Fruit fly (Drosophila melanogaster) whole organism, embryonic: ENCODE results near the gene Tsen34.

ENCODE experiments used
- Ada2b ChIP-seq: fragments of 200-800 bp; sonication (Bioruptor generic); IDR thresholded peaks from 2 replicates; pipeline ENCODE4 v1.3.6; 2022; ENCODE audit warnings: missing biosample characterization, missing genetic modification characterization
- Awh ChIP-seq: fragments of 200-800 bp; sonication (Bioruptor generic); IDR thresholded peaks from 2 replicates; pipeline ENCODE4, ENCODE4 v1.3.6; 2022; ENCODE audit warnings: missing biosample characterization, missing genetic modification characterization
- CG10267 ChIP-seq: fragments of 200-800 bp; sonication (Bioruptor generic); optimal IDR thresholded peaks from 2 replicates; lab custom pipeline; 2018; ENCODE audit warnings: missing biosample characterization, mild to moderate bottlenecking, missing genetic modification characterization, moderate library complexity
- CG10321 ChIP-seq: fragments of 200-800 bp; sonication (Bioruptor generic); IDR thresholded peaks from 2 replicates; pipeline ENCODE4 v1.3.6; 2022; ENCODE audit warnings: missing biosample characterization, missing genetic modification characterization
- CG10979 ChIP-seq: fragments of 200-800 bp; sonication (Bioruptor generic); optimal IDR thresholded peaks from 2 replicates; lab custom pipeline; 2018; ENCODE audit warnings: missing biosample characterization, mild to moderate bottlenecking, missing genetic modification characterization, moderate library complexity
- CG12659 ChIP-seq: fragments of 200-800 bp; sonication (Bioruptor generic); optimal IDR thresholded peaks from 3 replicates; lab custom pipeline; 2017; ENCODE audit warnings: mild to moderate bottlenecking, missing biosample characterization, missing genetic modification reagents, missing genetic modification characterization
- CG14014 ChIP-seq: fragments of 200-800 bp; sonication (Bioruptor generic); IDR thresholded peaks from 2 replicates; pipeline ENCODE4 v1.3.6; 2022; ENCODE audit warnings: missing biosample characterization, missing genetic modification characterization
- CG14710 ChIP-seq: fragments of 200-800 bp; sonication (Bioruptor generic); optimal IDR thresholded peaks from 3 replicates; lab custom pipeline; 2019; ENCODE audit warnings: missing biosample characterization, mild to moderate bottlenecking, missing genetic modification characterization, moderate library complexity
- CG14860 ChIP-seq: fragments of 200-800 bp; sonication (Bioruptor generic); IDR thresholded peaks from 3 replicates; pipeline ENCODE4 v1.3.6; 2022; ENCODE audit warnings: missing biosample characterization, missing genetic modification characterization; ENCODE audit not compliant: partially characterized antibody
- CG17359 ChIP-seq: fragments of 200-800 bp; sonication (Bioruptor generic); optimal IDR thresholded peaks from 3 replicates; lab custom pipeline; 2018; ENCODE audit warnings: missing biosample characterization, mild to moderate bottlenecking, missing genetic modification characterization, moderate library complexity
- CG18011 ChIP-seq: fragments of 200-800 bp; sonication (Bioruptor generic); optimal IDR thresholded peaks from 2 replicates; lab custom pipeline; 2017; ENCODE audit warnings: missing biosample characterization, missing genetic modification characterization, mild to moderate bottlenecking, moderate library complexity, missing genotype
- CG18599 ChIP-seq: fragments of 200-800 bp; sonication (Bioruptor generic); optimal IDR thresholded peaks from 3 replicates; lab custom pipeline; 2017; ENCODE audit warnings: missing biosample characterization, missing genetic modification characterization, mild to moderate bottlenecking, moderate library complexity, missing genetic modification reagents
- CG31441 ChIP-seq: fragments of 200-800 bp; sonication (Bioruptor generic); IDR thresholded peaks from 2 replicates; pipeline ENCODE4 v1.3.6; 2022; ENCODE audit warnings: missing biosample characterization, missing genetic modification characterization
- CG32532 ChIP-seq: fragments of 200-800 bp; sonication (Bioruptor generic); IDR thresholded peaks from 2 replicates; pipeline ENCODE4 v1.3.6; 2022; ENCODE audit warnings: missing biosample characterization, missing genetic modification characterization
- CG4617 ChIP-seq: fragments of 200-800 bp; sonication (Bioruptor generic); optimal IDR thresholded peaks from 3 replicates; lab custom pipeline; 2016; ENCODE audit warnings: missing biosample characterization, missing genetic modification characterization, borderline replicate concordance
- CG4707 ChIP-seq: fragments of 200-800 bp; sonication (Bioruptor generic); optimal IDR thresholded peaks from 2 replicates; lab custom pipeline; 2018; ENCODE audit warnings: missing biosample characterization, mild to moderate bottlenecking, missing genetic modification characterization, moderate library complexity
- CG5953 ChIP-seq: fragments of 200-800 bp; sonication (Bioruptor generic); IDR thresholded peaks from 2 replicates; pipeline ENCODE4 v1.3.6; 2022; ENCODE audit warnings: missing biosample characterization, missing genetic modification characterization
- CG6272 ChIP-seq: fragments of 200-800 bp; sonication (Bioruptor generic); IDR thresholded peaks from 2 replicates; pipeline ENCODE4 v1.3.6; 2022; ENCODE audit warnings: missing biosample characterization, missing genetic modification characterization
- CG6654 ChIP-seq: fragments of 200-800 bp; sonication (Bioruptor generic); optimal IDR thresholded peaks from 2 replicates; lab custom pipeline; 2017; ENCODE audit warnings: missing biosample characterization, mild to moderate bottlenecking, missing genetic modification characterization
- CG7357 ChIP-seq: fragments of 200-800 bp; sonication (Bioruptor generic); IDR thresholded peaks from 3 replicates; pipeline ENCODE4 v1.3.6; 2022; ENCODE audit warnings: missing biosample characterization, missing genetic modification characterization
- CG8388 ChIP-seq: fragments of 200-800 bp; sonication (Bioruptor generic); optimal IDR thresholded peaks from 2 replicates; lab custom pipeline; 2019; ENCODE audit warnings: missing biosample characterization, mild to moderate bottlenecking, missing genetic modification characterization, moderate library complexity
- Camta ChIP-seq: fragments of 200-800 bp; sonication (Bioruptor generic); optimal IDR thresholded peaks from 2 replicates; lab custom pipeline; 2016; ENCODE audit warnings: missing biosample characterization, missing genetic modification characterization
- Chrac-16 ChIP-seq: fragments of 200-800 bp; sonication (Bioruptor generic); optimal IDR thresholded peaks from 3 replicates; lab custom pipeline; 2016; ENCODE audit warnings: missing biosample characterization, missing genetic modification characterization
- D ChIP-seq, 2 experiments: fragments of 200-800 bp in 1 of 2; fragments of >200 bp in 1 of 2; sonication (Bioruptor generic) in 1 of 2; optimal IDR thresholded peaks; 2 replicates in 1 of 2; 3 replicates in 1 of 2; lab custom pipeline; 2017; ENCODE audit warnings: mild to moderate bottlenecking in 1 of 2, missing biosample characterization in 1 of 2, missing genetic modification characterization in 1 of 2, missing genetic modification reagents in 1 of 2
- Doc2 ChIP-seq: fragments of 200-800 bp; sonication (Bioruptor generic); IDR thresholded peaks from 2 replicates; pipeline ENCODE4 v1.3.6; 2022; ENCODE audit warnings: missing biosample characterization, missing genetic modification characterization
- Gsc ChIP-seq: fragments of 200-800 bp; sonication (Bioruptor generic); IDR thresholded peaks from 2 replicates; pipeline ENCODE4 v1.3.6; 2022; ENCODE audit warnings: missing biosample characterization, missing genetic modification characterization
- Max ChIP-seq: fragments of 200-800 bp; sonication (Bioruptor generic); optimal IDR thresholded peaks from 2 replicates; lab custom pipeline; 2016; ENCODE audit warnings: missing biosample characterization, mild to moderate bottlenecking, missing genetic modification characterization
- amos ChIP-seq: fragments of 200-800 bp; sonication (Bioruptor generic); IDR thresholded peaks from 2 replicates; pipeline ENCODE4 v1.3.6; 2022; ENCODE audit warnings: missing biosample characterization, missing genetic modification characterization; ENCODE audit not compliant: partially characterized antibody
- bsh ChIP-seq, 2 experiments: fragments of 200-800 bp; sonication (Bioruptor generic); optimal IDR thresholded peaks; 2 replicates each; lab custom pipeline; 2017 to 2018; ENCODE audit warnings: mild to moderate bottlenecking in 2 of 2, missing biosample characterization in 2 of 2, missing genetic modification characterization in 2 of 2, moderate library complexity in 1 of 2
- caup ChIP-seq: fragments of 200-800 bp; sonication (Bioruptor generic); optimal IDR thresholded peaks from 3 replicates; lab custom pipeline; 2017; ENCODE audit warnings: missing biosample characterization, mild to moderate bottlenecking, missing genetic modification characterization, moderate library complexity; ENCODE audit not compliant: severe bottlenecking
- ewg ChIP-seq: fragments of 200-800 bp; sonication (Bioruptor generic); optimal IDR thresholded peaks from 3 replicates; lab custom pipeline; 2017; ENCODE audit warnings: mild to moderate bottlenecking, missing biosample characterization, missing genetic modification reagents, missing genetic modification characterization
- eyg ChIP-seq: fragments of 200-800 bp; sonication (Bioruptor generic); optimal IDR thresholded peaks from 3 replicates; lab custom pipeline; 2016; ENCODE audit warnings: missing biosample characterization, missing genetic modification characterization
- fu2 ChIP-seq: fragments of 200-800 bp; sonication (Bioruptor generic); optimal IDR thresholded peaks from 2 replicates; lab custom pipeline; 2016; ENCODE audit warnings: missing biosample characterization, missing genetic modification characterization
- insv ChIP-seq, 2 experiments: fragments of 200-800 bp; sonication (Bioruptor generic); optimal IDR thresholded peaks; 3 replicates each; lab custom pipeline; 2016 to 2018; ENCODE audit warnings: missing biosample characterization in 2 of 2, missing genetic modification characterization in 2 of 2
- lmd ChIP-seq: fragments of 200-800 bp; sonication (Bioruptor generic); IDR thresholded peaks from 2 replicates; pipeline ENCODE4 v1.3.6; 2022; ENCODE audit warnings: missing biosample characterization, missing genetic modification characterization
- nau ChIP-seq: fragments of 200-800 bp; sonication (Bioruptor generic); optimal IDR thresholded peaks from 3 replicates; lab custom pipeline; 2017; ENCODE audit warnings: missing biosample characterization, mild to moderate bottlenecking, missing genetic modification characterization, missing genetic modification reagents
- onecut ChIP-seq: fragments of 200-800 bp; sonication (Bioruptor generic); IDR thresholded peaks from 2 replicates; pipeline ENCODE4 v1.3.6; 2022; ENCODE audit warnings: missing biosample characterization, missing genetic modification characterization
- pan ChIP-seq, 4 experiments: fragments of >200 bp in 3 of 4; fragments of 200-800 bp in 1 of 4; sonication (Bioruptor generic) in 1 of 4; optimal IDR thresholded peaks in 3 of 4; IDR thresholded peaks in 1 of 4; 2 replicates each; pipeline versions ENCODE4 v1.3.6 to Lab custom; 2017 to 2022; ENCODE audit warnings: missing biosample characterization in 2 of 4, missing genetic modification characterization in 2 of 4, mixed read lengths in 1 of 4
- pum ChIP-seq: fragments of 200-800 bp; sonication (Bioruptor generic); optimal IDR thresholded peaks from 2 replicates; lab custom pipeline; 2016; ENCODE audit warnings: missing biosample characterization, missing genetic modification characterization
- run ChIP-seq: fragments of 200-800 bp; sonication (Bioruptor generic); optimal IDR thresholded peaks from 3 replicates; lab custom pipeline; 2018; ENCODE audit warnings: missing biosample characterization, mild to moderate bottlenecking, missing genetic modification characterization
- sim ChIP-seq: fragments of 200-800 bp; sonication (Bioruptor generic); IDR thresholded peaks from 2 replicates; pipeline ENCODE4 v1.3.6; 2022; ENCODE audit warnings: missing biosample characterization, missing genetic modification characterization
- twi ChIP-seq: fragments of 200-800 bp; optimal IDR thresholded peaks from 2 replicates; lab custom pipeline; 2019; ENCODE audit warnings: missing biosample characterization, mild to moderate bottlenecking, missing genetic modification characterization, moderate library complexity
- unc-4 ChIP-seq: fragments of 200-800 bp; sonication (Bioruptor generic); IDR thresholded peaks from 2 replicates; pipeline ENCODE4 v1.3.6; 2022; ENCODE audit warnings: missing biosample characterization, missing genetic modification characterization; ENCODE audit not compliant: partially characterized antibody
- vnd ChIP-seq: fragments of 200-800 bp; sonication (Bioruptor generic); IDR thresholded peaks from 3 replicates; pipeline ENCODE4 v1.3.6; 2022; ENCODE audit warnings: missing biosample characterization, missing genetic modification characterization; ENCODE audit not compliant: partially characterized antibody
- wek ChIP-seq: fragments of 200-800 bp; sonication (Bioruptor generic); optimal IDR thresholded peaks from 3 replicates; lab custom pipeline; 2018; ENCODE audit warnings: missing biosample characterization, mild to moderate bottlenecking, missing genetic modification characterization, moderate library complexity
- zfh1 ChIP-seq: fragments of 200-800 bp; sonication (Bioruptor generic); IDR thresholded peaks from 3 replicates; pipeline ENCODE4 v1.3.6; 2022; ENCODE audit warnings: missing biosample characterization, missing genetic modification characterization

Gene Tsen34

DNA sequence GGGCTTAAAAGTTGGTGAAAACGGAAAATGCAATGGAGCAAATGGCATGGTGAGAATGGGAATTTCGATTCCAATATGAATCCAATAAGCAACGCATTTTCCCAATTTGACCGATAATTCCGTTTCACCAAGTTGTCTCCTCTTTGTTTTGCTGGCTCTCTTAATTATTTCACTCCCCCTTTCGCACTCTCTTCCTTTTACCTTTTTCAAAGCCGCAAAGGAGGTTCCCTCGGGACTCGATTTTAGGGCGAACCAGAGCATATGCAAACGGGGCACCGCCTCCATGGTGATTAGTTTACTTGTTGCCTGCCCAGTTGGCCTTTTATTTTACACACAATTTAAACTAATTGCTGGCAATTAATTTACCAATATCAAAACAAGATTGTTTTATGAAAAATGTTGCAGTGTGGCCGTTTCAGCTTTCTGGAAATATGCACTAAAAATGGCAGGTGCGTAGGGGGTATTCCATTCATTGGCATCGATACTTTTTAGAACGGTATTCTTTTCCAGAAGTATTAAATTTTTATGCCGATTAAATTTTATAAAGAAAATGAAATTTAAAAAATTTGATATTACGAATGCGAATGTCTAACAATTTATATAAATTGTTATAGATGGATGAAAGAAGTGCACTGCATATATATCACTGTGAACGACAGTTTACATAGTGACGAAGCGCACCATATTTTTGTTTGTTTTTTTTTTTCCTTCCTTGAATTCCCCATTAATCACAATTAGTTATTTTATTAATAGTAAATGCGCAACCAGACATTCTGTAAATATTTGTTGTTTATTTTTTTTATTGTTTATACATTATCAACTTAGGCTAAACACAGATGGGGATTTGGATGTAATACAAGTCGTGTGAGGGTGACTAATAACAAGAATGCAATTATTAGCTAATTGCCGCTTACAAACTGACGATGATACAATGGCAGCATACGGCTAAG, 14.3 kb upstream of the Tsen34 start, which contains the start of gene mop:
mop (minus strand) TSS at position 419 of the 950 bp plus-strand sequence.
- TF ChIP-seq pum (no peak), CG10979 (tag; lab: Kevin White, UChicago) (peak; percentile 43), sim (GFP tag; lab: Robert Waterston, UW) (no peak), CG4617 (GFP tag; lab: Kevin White, UChicago) (peak; percentile 55), ewg (GFP tag; lab: Kevin White, UChicago) (no peak), unc-4 (GFP tag; lab: Robert Waterston, UW) (peak; percentile 68), onecut (GFP tag; lab: Robert Waterston, UW) (0 out of 2 replicates have a peak, but pooled peaks have one; percentile 37), CG18599 (GFP tag; lab: Kevin White, UChicago) (peak; percentile 21), CG14014 (GFP tag; lab: Robert Waterston, UW) (peak; percentile 55), Chrac-16 (peak; percentile 22), CG5953 (GFP tag; lab: Robert Waterston, UW) (no peak), CG14710 (tag; lab: Kevin White, UChicago) (peak; percentile 34), CG17359 (tag; lab: Kevin White, UChicago) (no peak), caup (GFP tag; lab: Kevin White, UChicago) (peak; percentile 4), Max (no peak), amos (GFP tag; lab: Robert Waterston, UW) (peak; percentile 61; the same call in 1 of the 2 replicates), CG7357 (GFP tag; lab: Robert Waterston, UW) (no peak), Doc2 (GFP tag; lab: Robert Waterston, UW) (no peak), CG14860 (GFP tag; lab: Robert Waterston, UW) (peak; percentile 21; the same call in 1 of the 3 replicates), CG18011 (GFP tag; lab: Kevin White, UChicago) (no peak), Ada2b (GFP tag; lab: Robert Waterston, UW) (peak; percentile 51), pan (optimal IDR thresholded peaks at IDR 0.05; lab: Kevin White, UChicago) (no peak), pan (GFP tag; optimal IDR thresholded peaks at IDR 0.05 in 1 of 2, IDR thresholded peaks at IDR 0.05 in 1 of 2) (peak in 1 of 2 experiments; percentile 68), CG4707 (GFP tag; lab: Kevin White, UChicago) (no peak), CG32532 (GFP tag; lab: Robert Waterston, UW) (peak; percentile 80), bsh (GFP tag; optimal IDR thresholded peaks at IDR 0.05; lab: Kevin White, UChicago) (no peak), twi (no peak), CG10321 (GFP tag; lab: Robert Waterston, UW) (no peak), vnd (GFP tag; lab: Robert Waterston, UW) (no peak), CG6272 (GFP tag; lab: Robert Waterston, UW) (no peak), eyg (no peak), D (optimal IDR thresholded peaks at IDR 0.05; lab: Kevin White, UChicago) (peak; percentile 10), D (GFP tag; optimal IDR thresholded peaks at IDR 0.05; lab: Kevin White, UChicago) (no peak), fu2 (GFP tag; lab: Kevin White, UChicago) (peak; percentile 9), wek (GFP tag; lab: Kevin White, UChicago) (peak; percentile 92), CG31441 (GFP tag; lab: Robert Waterston, UW) (no peak), CG12659 (peak; percentile 55), Camta (GFP tag; lab: Kevin White, UChicago) (no peak), Awh (GFP tag; lab: Robert Waterston, UW) (peak; percentile 43), zfh1 (GFP tag; lab: Robert Waterston, UW) (0 out of 3 replicates have a peak, but pooled peaks have one; percentile 19), insv (GFP tag; optimal IDR thresholded peaks at IDR 0.05; lab: Kevin White, UChicago) (peak; percentile 92 to 98), Gsc (GFP tag; lab: Robert Waterston, UW) (no peak), CG6654 (no peak), run (no peak), CG10267 (tag; lab: Kevin White, UChicago) (peak; percentile 26), CG8388 (GFP tag; lab: Kevin White, UChicago) (peak; percentile 10), lmd (peak; percentile 41), nau (GFP tag; lab: Kevin White, UChicago) (no peak)
